Worm (Caenorhabditis elegans) whole organism, young adult: Measurements from ENCODE around the gene Y110A2AL.2.

ENCODE experiments used
- egl-18 ChIP-seq: fragments of 200-800 bp; sonication (Bioruptor generic); IDR thresholded peaks from 2 replicates; pipeline ENCODE4 v1.3.6; 2022; ENCODE audit warnings: missing genetic modification reagents, missing genetic modification characterization, missing compliant biosample characterization
- pha-4 ChIP-seq: fragments of 150-350 bp; sonication (generic microtip); optimal IDR thresholded peaks from 2 replicates; lab custom pipeline; 2014; ENCODE audit warnings: missing biosample characterization, missing genetic modification reagents, missing genetic modification characterization

DNA sequence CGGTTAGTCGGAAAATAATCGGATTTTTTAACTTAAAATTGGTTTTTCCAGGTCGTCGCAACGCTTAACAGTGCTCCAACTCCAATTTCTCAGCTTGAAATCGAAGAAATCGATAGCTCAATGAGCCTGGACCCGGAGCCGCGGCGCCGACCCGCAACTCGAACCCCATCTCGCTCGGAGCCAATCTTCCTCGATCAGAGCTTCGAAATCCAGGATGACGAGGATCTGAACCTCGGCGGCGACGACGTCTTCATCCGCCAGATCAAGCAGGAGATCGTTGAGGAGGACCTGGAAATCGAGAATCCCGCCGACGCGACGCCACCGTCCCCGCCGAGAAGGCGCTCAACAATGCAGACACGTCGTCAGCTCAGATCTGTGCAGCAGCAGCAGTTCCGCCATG lies 52.4 kb downstream of the Y110A2AL.2 start:
- no peak for TF ChIP-seq egl-18 (GFP tag; lab: Robert Waterston, UW)
- no peak for TF ChIP-seq pha-4 (tag; lab: Kevin White, UChicago)
